Fruit fly (Drosophila melanogaster) whole organism, embryonic: ENCODE data around the gene CG43052.

Experiments used
- Atf6 ChIP-seq: fragments of 200-800 bp; sonication (Bioruptor generic); IDR thresholded peaks from 2 replicates; pipeline ENCODE4 v1.3.6; 2022; ENCODE audit warnings: missing biosample characterization, missing genetic modification characterization
- Awh ChIP-seq: fragments of 200-800 bp; sonication (Bioruptor generic); IDR thresholded peaks from 2 replicates; pipeline ENCODE4, ENCODE4 v1.3.6; 2022; ENCODE audit warnings: missing biosample characterization, missing genetic modification characterization
- CG10147 ChIP-seq: fragments of 200-800 bp; sonication (Bioruptor generic); optimal IDR thresholded peaks from 2 replicates; lab custom pipeline; 2019; ENCODE audit warnings: missing biosample characterization, mild to moderate bottlenecking, missing genetic modification characterization, moderate library complexity
- CG11093 ChIP-seq: fragments of 200-800 bp; sonication (Bioruptor generic); IDR thresholded peaks from 3 replicates; pipeline ENCODE4 v1.3.6; 2022; ENCODE audit warnings: missing biosample characterization, missing genetic modification characterization
- CG11504 ChIP-seq: fragments of 200-800 bp; sonication (Bioruptor generic); optimal IDR thresholded peaks from 3 replicates; lab custom pipeline; 2019; ENCODE audit warnings: missing biosample characterization, mild to moderate bottlenecking, missing genetic modification characterization, moderate library complexity
- CG13424 ChIP-seq: fragments of 200-800 bp; sonication (Bioruptor generic); optimal IDR thresholded peaks from 2 replicates; lab custom pipeline; 2019; ENCODE audit warnings: missing biosample characterization, mild to moderate bottlenecking, missing genetic modification characterization, moderate library complexity
- CG18476 ChIP-seq: fragments of 200-800 bp; sonication (Bioruptor generic); optimal IDR thresholded peaks from 2 replicates; lab custom pipeline; 2016; ENCODE audit warnings: missing biosample characterization, mild to moderate bottlenecking, missing genetic modification characterization
- CG2678 ChIP-seq: fragments of 200-800 bp; sonication (Bioruptor generic); optimal IDR thresholded peaks from 3 replicates; lab custom pipeline; 2019; ENCODE audit warnings: missing biosample characterization, mild to moderate bottlenecking, missing genetic modification characterization, moderate library complexity
- CG31224 ChIP-seq: fragments of 200-800 bp; sonication (Bioruptor generic); IDR thresholded peaks from 2 replicates; pipeline ENCODE4 v1.3.6; 2022; ENCODE audit warnings: missing biosample characterization, missing genetic modification characterization
- CG32767 ChIP-seq: fragments of 200-800 bp; sonication (Bioruptor generic); IDR thresholded peaks from 2 replicates; pipeline ENCODE4 v1.3.6; 2022; ENCODE audit warnings: missing biosample characterization, missing genetic modification characterization
- CG34376 ChIP-seq: fragments of 200-800 bp; sonication (Bioruptor generic); optimal IDR thresholded peaks from 2 replicates; lab custom pipeline; 2018; ENCODE audit warnings: missing biosample characterization, mild to moderate bottlenecking, missing genetic modification characterization
- CG42726 ChIP-seq: fragments of 200-800 bp; sonication (Bioruptor generic); IDR thresholded peaks from 2 replicates; pipeline ENCODE4 v1.3.6; 2022; ENCODE audit warnings: missing biosample characterization, missing genetic modification characterization; ENCODE audit not compliant: partially characterized antibody
- CG6689 ChIP-seq: fragments of 200-800 bp; sonication (Bioruptor generic); IDR thresholded peaks from 2 replicates; pipeline ENCODE4 v1.3.6; 2022; ENCODE audit warnings: missing biosample characterization, missing genetic modification characterization
- CG7745 ChIP-seq: fragments of 200-800 bp; sonication (Bioruptor generic); optimal IDR thresholded peaks from 2 replicates; lab custom pipeline; 2018; ENCODE audit warnings: missing biosample characterization, mild to moderate bottlenecking, missing genetic modification characterization, moderate library complexity
- CG9609 ChIP-seq: fragments of 200-800 bp; sonication (Bioruptor generic); optimal IDR thresholded peaks from 3 replicates; lab custom pipeline; 2016; ENCODE audit warnings: missing biosample characterization, missing genetic modification characterization
- D19A ChIP-seq: fragments of 200-800 bp; optimal IDR thresholded peaks from 3 replicates; lab custom pipeline; 2019; ENCODE audit warnings: missing biosample characterization, mild to moderate bottlenecking, missing genetic modification characterization, moderate library complexity
- Dfd ChIP-seq, 2 experiments: fragments of >200 bp; optimal IDR thresholded peaks; 2 replicates each; lab custom pipeline; 2017; ENCODE audit warnings: missing biosample characterization in 2 of 2, missing genetic modification characterization in 2 of 2
- E2f2 ChIP-seq: fragments of 200-800 bp; sonication (Bioruptor generic); IDR thresholded peaks from 2 replicates; pipeline ENCODE4 v1.3.6; 2022; ENCODE audit warnings: missing biosample characterization, missing genetic modification characterization
- Eip74EF ChIP-seq, 2 experiments: fragments of 200-800 bp in 1 of 2; fragments of >200 bp in 1 of 2; sonication (Bioruptor generic) in 1 of 2; optimal IDR thresholded peaks; 2 replicates each; lab custom pipeline; 2017 to 2019; ENCODE audit warnings: missing biosample characterization in 2 of 2, missing genetic modification characterization in 2 of 2, mild to moderate bottlenecking in 1 of 2, moderate library complexity in 1 of 2
- HmgZ ChIP-seq: fragments of 200-800 bp; sonication (Bioruptor generic); optimal IDR thresholded peaks from 2 replicates; lab custom pipeline; 2018; ENCODE audit warnings: missing biosample characterization, mild to moderate bottlenecking, missing genetic modification characterization
- Hmr ChIP-seq: fragments of 200-800 bp; sonication (Bioruptor generic); optimal IDR thresholded peaks from 3 replicates; lab custom pipeline; 2017; ENCODE audit warnings: mild to moderate bottlenecking, missing biosample characterization, missing genetic modification reagents, missing genetic modification characterization
- Kr ChIP-seq: fragments of 200-800 bp; sonication (Bioruptor generic); optimal IDR thresholded peaks from 2 replicates; lab custom pipeline; 2017; ENCODE audit warnings: missing biosample characterization, mild to moderate bottlenecking, missing genetic modification characterization
- MESR4 ChIP-seq: fragments of 200-800 bp; sonication (Bioruptor generic); optimal IDR thresholded peaks from 2 replicates; lab custom pipeline; 2018; ENCODE audit warnings: missing biosample characterization, mild to moderate bottlenecking, missing genetic modification characterization, moderate library complexity
- Med ChIP-seq: fragments of 200-800 bp; sonication (Bioruptor generic); peaks from one replicate; lab custom pipeline; 2016; ENCODE audit warnings: missing biosample characterization, missing genetic modification characterization, mild to moderate bottlenecking, inconsistent platforms, moderate library complexity
- Pdp1 ChIP-seq, 2 experiments: fragments of 200-800 bp; sonication (Bioruptor generic); optimal IDR thresholded peaks; 3 replicates each; lab custom pipeline; 2016; ENCODE audit warnings: missing biosample characterization in 2 of 2, missing genetic modification characterization in 2 of 2, mild to moderate bottlenecking in 1 of 2, moderate library complexity in 1 of 2
- Ptx1 ChIP-seq: fragments of 200-800 bp; sonication (Bioruptor generic); IDR thresholded peaks from 2 replicates; pipeline ENCODE4 v1.3.6; 2022; ENCODE audit warnings: missing biosample characterization, missing genetic modification characterization
- Vsx1 ChIP-seq: fragments of 200-800 bp; sonication (Bioruptor generic); optimal IDR thresholded peaks from 2 replicates; lab custom pipeline; 2017; ENCODE audit warnings: missing biosample characterization, mild to moderate bottlenecking, missing genetic modification characterization, missing genetic modification reagents
- Xrp1 ChIP-seq: fragments of 200-800 bp; sonication (Bioruptor generic); IDR thresholded peaks from 2 replicates; pipeline ENCODE4 v1.3.6; 2022; ENCODE audit warnings: missing biosample characterization, missing genetic modification characterization
- az2 ChIP-seq: fragments of 200-800 bp; sonication (Bioruptor generic); optimal IDR thresholded peaks from 3 replicates; lab custom pipeline; 2016; ENCODE audit warnings: missing biosample characterization, missing genetic modification characterization
- bab2 ChIP-seq: fragments of 200-800 bp; sonication (Bioruptor generic); optimal IDR thresholded peaks from 2 replicates; lab custom pipeline; 2016; ENCODE audit warnings: missing biosample characterization, missing genetic modification characterization
- bsh ChIP-seq, 2 experiments: fragments of 200-800 bp; sonication (Bioruptor generic); optimal IDR thresholded peaks; 2 replicates each; lab custom pipeline; 2017 to 2018; ENCODE audit warnings: mild to moderate bottlenecking in 2 of 2, missing biosample characterization in 2 of 2, missing genetic modification characterization in 2 of 2, moderate library complexity in 1 of 2
- chm ChIP-seq: fragments of 200-800 bp; sonication (Bioruptor generic); IDR thresholded peaks from 2 replicates; pipeline ENCODE4 v1.3.6; 2022; ENCODE audit warnings: missing biosample characterization, missing genetic modification characterization
- dysf ChIP-seq: fragments of 200-800 bp; sonication (Bioruptor generic); IDR thresholded peaks from 3 replicates; pipeline ENCODE4 v1.3.6; 2022; ENCODE audit warnings: missing biosample characterization, missing genetic modification characterization
- gcm ChIP-seq: fragments of 200-800 bp; sonication (Bioruptor generic); optimal IDR thresholded peaks from 2 replicates; lab custom pipeline; 2019; ENCODE audit warnings: missing biosample characterization, mild to moderate bottlenecking, missing genetic modification characterization, moderate library complexity
- grau ChIP-seq: fragments of 200-800 bp; optimal IDR thresholded peaks from 3 replicates; lab custom pipeline; 2019; ENCODE audit warnings: missing biosample characterization, mild to moderate bottlenecking, missing genetic modification characterization, moderate library complexity
- gro ChIP-seq: fragments of 200-800 bp; sonication (Bioruptor generic); optimal IDR thresholded peaks from 2 replicates; lab custom pipeline; 2016; ENCODE audit warnings: missing biosample characterization, missing genetic modification characterization
- jumu ChIP-seq: fragments of 200-800 bp; sonication (Bioruptor generic); optimal IDR thresholded peaks from 3 replicates; lab custom pipeline; 2016; ENCODE audit warnings: missing biosample characterization, missing genetic modification characterization
- lola ChIP-seq, 3 experiments: fragments of >200 bp in 2 of 3; fragments of 200-800 bp in 1 of 3; sonication (Bioruptor generic) in 1 of 3; optimal IDR thresholded peaks; 2 replicates each; lab custom pipeline; 2017 to 2019; ENCODE audit warnings: missing biosample characterization in 3 of 3, missing genetic modification characterization in 3 of 3, mild to moderate bottlenecking in 1 of 3, moderate library complexity in 1 of 3
- maf-S ChIP-seq: fragments of 200-800 bp; sonication (Bioruptor generic); optimal IDR thresholded peaks from 2 replicates; lab custom pipeline; 2016; ENCODE audit warnings: missing biosample characterization, missing genetic modification characterization
- odd ChIP-seq: fragments of 200-800 bp; sonication (Bioruptor generic); optimal IDR thresholded peaks from 2 replicates; lab custom pipeline; 2017; ENCODE audit warnings: missing biosample characterization, mild to moderate bottlenecking, missing genetic modification characterization
- pan ChIP-seq, 4 experiments: fragments of >200 bp in 3 of 4; fragments of 200-800 bp in 1 of 4; sonication (Bioruptor generic) in 1 of 4; optimal IDR thresholded peaks in 3 of 4; IDR thresholded peaks in 1 of 4; 2 replicates each; pipeline versions ENCODE4 v1.3.6 to Lab custom; 2017 to 2022; ENCODE audit warnings: missing biosample characterization in 2 of 4, missing genetic modification characterization in 2 of 4, mixed read lengths in 1 of 4
- pho ChIP-seq: fragments of 200-800 bp; sonication (Bioruptor generic); optimal IDR thresholded peaks from 2 replicates; lab custom pipeline; 2016; ENCODE audit warnings: missing biosample characterization, missing genetic modification characterization
- so ChIP-seq: fragments of 200-800 bp; sonication (Bioruptor generic); IDR thresholded peaks from 3 replicates; pipeline ENCODE4 v1.3.6; 2022; ENCODE audit warnings: missing biosample characterization, missing genetic modification characterization
- tx ChIP-seq: fragments of 200-800 bp; sonication (Bioruptor generic); optimal IDR thresholded peaks from 2 replicates; lab custom pipeline; 2016; ENCODE audit warnings: missing biosample characterization, missing genetic modification characterization
- usp ChIP-seq: fragments of >200 bp; optimal IDR thresholded peaks from 2 replicates; lab custom pipeline; 2017; ENCODE audit warnings: missing biosample characterization, missing genetic modification characterization
- vvl ChIP-seq: fragments of 200-800 bp; sonication (Bioruptor generic); IDR thresholded peaks from 2 replicates; pipeline ENCODE4 v1.3.6; 2022; ENCODE audit warnings: missing biosample characterization, missing genetic modification characterization
- zen ChIP-seq: fragments of 200-800 bp; sonication (Bioruptor generic); optimal IDR thresholded peaks from 3 replicates; lab custom pipeline; 2018; ENCODE audit warnings: missing biosample characterization, mild to moderate bottlenecking, missing genetic modification characterization, moderate library complexity
- zfh2 ChIP-seq: fragments of 200-800 bp; sonication (Bioruptor generic); optimal IDR thresholded peaks from 2 replicates; lab custom pipeline; 2016; ENCODE audit warnings: missing biosample characterization, missing genetic modification characterization

Gene CG43052

DNA sequence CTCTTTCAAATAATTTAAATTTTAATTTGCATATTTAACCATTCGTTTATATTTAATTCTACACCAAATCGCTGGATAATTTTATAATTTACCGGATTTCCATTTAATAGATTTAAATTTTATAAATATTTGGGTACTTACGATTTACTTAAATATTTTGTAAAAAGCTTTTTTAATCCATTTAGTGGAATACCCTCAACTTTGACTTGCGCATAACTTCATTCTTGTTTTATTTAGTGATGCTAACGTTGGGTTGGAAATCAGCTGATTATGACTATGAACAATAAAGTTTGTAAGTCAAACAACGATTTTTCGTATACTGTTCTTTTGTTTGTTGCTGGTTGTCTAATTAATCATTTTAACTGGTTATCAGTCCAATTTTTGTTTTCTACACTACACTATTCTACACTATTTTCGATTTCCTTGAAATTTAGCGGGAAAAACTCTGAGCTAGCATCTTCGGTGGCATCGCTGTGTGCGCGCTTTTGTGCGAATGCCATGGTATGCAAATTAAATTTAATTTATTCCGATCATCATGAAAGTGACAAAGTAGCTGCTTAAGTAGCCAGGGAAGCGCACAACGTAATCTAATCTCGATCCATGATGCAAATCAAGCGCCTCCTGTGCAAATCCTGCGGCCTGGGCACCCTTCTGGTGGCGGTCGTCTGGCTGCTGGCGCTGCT is 7.0 kb downstream of the CG43052 start, which contains the start of gene Pgant35A (continued):
- peak; percentile 1 for TF ChIP-seq zen
- TF ChIP-seq HmgZ = peak; percentile 46
- TF ChIP-seq CG2678 (tag; lab: Kevin White, UChicago) = peak; percentile 61
- no peak for TF ChIP-seq pan (optimal IDR thresholded peaks at IDR 0.05; lab: Kevin White, UChicago)
- TF ChIP-seq pan (GFP tag; optimal IDR thresholded peaks at IDR 0.05 in 1 of 2, IDR thresholded peaks at IDR 0.05 in 1 of 2) = peak in 1 of 2 experiments; percentile 40
- peak; percentile 28 for TF ChIP-seq az2
- no peak for TF ChIP-seq CG11093
- peak; percentile 78 for TF ChIP-seq Med (GFP tag; lab: Kevin White, UChicago)
- TF ChIP-seq chm (GFP tag; lab: Robert Waterston, UW) = no peak
- TF ChIP-seq Awh (GFP tag; lab: Robert Waterston, UW) = no peak
- peak; percentile 13; the same call in 1 of the 2 replicates for TF ChIP-seq CG32767
- TF ChIP-seq maf-S (GFP tag; lab: Kevin White, UChicago) = peak; percentile 20
- no peak for TF ChIP-seq CG18476 (GFP tag; lab: Kevin White, UChicago)
- peak; percentile 9 for TF ChIP-seq jumu (GFP tag; lab: Kevin White, UChicago)
- peak; percentile 49 for TF ChIP-seq pho
- peak; percentile 56 for TF ChIP-seq gcm (GFP tag; lab: Kevin White, UChicago)
- TF ChIP-seq CG13424 (tag; lab: Kevin White, UChicago) = peak; percentile 58
- TF ChIP-seq dysf (GFP tag; lab: Robert Waterston, UW) = peak; percentile 14; the same call in 1 of the 3 replicates
- TF ChIP-seq zfh2 (GFP tag; lab: Kevin White, UChicago) = peak; percentile 48
- TF ChIP-seq E2f2 (GFP tag; lab: Robert Waterston, UW) = peak; percentile 22
- TF ChIP-seq bab2 (GFP tag; lab: Kevin White, UChicago) = peak; percentile 40
- peak; percentile 87 for TF ChIP-seq MESR4 (GFP tag; lab: Kevin White, UChicago)
- TF ChIP-seq tx = peak; percentile 9
- peak; percentile 8 for TF ChIP-seq CG34376 (GFP tag; lab: Kevin White, UChicago)
- no peak for TF ChIP-seq usp (GFP tag; lab: Kevin White, UChicago)
- TF ChIP-seq Atf6 (GFP tag; lab: Robert Waterston, UW) = peak; percentile 44; the same call in 1 of the 2 replicates
- TF ChIP-seq D19A = peak; percentile 46
- peak; percentile 58 for TF ChIP-seq grau (tag; lab: Kevin White, UChicago)
- TF ChIP-seq CG6689 (GFP tag; lab: Robert Waterston, UW) = 0 out of 2 replicates have a peak, but pooled peaks have one; percentile 24
- TF ChIP-seq CG42726 (GFP tag; lab: Robert Waterston, UW) = no peak
- TF ChIP-seq Pdp1 (GFP tag; optimal IDR thresholded peaks at IDR 0.05; lab: Kevin White, UChicago) = peak; percentile 6 to 21
- TF ChIP-seq CG9609 (GFP tag; lab: Kevin White, UChicago) = peak; percentile 52
- peak; percentile 45 for TF ChIP-seq Vsx1 (GFP tag; lab: Kevin White, UChicago)
- peak; percentile 2 for TF ChIP-seq CG10147 (GFP tag; lab: Kevin White, UChicago)
- TF ChIP-seq Eip74EF (GFP tag; optimal IDR thresholded peaks at IDR 0.05; lab: Kevin White, UChicago) = peak in 1 of 2 experiments; percentile 28
- peak; percentile 57 for TF ChIP-seq CG11504 (tag; lab: Kevin White, UChicago)
- TF ChIP-seq Kr (GFP tag; lab: Kevin White, UChicago) = no peak
- TF ChIP-seq lola (GFP tag; optimal IDR thresholded peaks at IDR 0.05; lab: Kevin White, UChicago) = peak in 1 of 3 experiments; percentile 49
- 0 out of 2 replicates have a peak, but pooled peaks have one; percentile 31 for TF ChIP-seq Ptx1
- TF ChIP-seq CG7745 (tag; lab: Kevin White, UChicago) = peak; percentile 90
- TF ChIP-seq so (GFP tag; lab: Robert Waterston, UW) = no peak
- no peak for TF ChIP-seq Dfd (GFP tag; optimal IDR thresholded peaks at IDR 0.05; lab: Kevin White, UChicago)
- peak; percentile 43; the same call in 1 of the 2 replicates for TF ChIP-seq Xrp1
- peak; percentile 47 for TF ChIP-seq Hmr (GFP tag; lab: Kevin White, UChicago)
- peak in 1 of 2 experiments; percentile 55 for TF ChIP-seq bsh (GFP tag; optimal IDR thresholded peaks at IDR 0.05; lab: Kevin White, UChicago)
- peak; percentile 34 for TF ChIP-seq gro
- TF ChIP-seq vvl (GFP tag; lab: Robert Waterston, UW) = peak; percentile 99
- TF ChIP-seq odd (GFP tag; lab: Kevin White, UChicago) = no peak
- no peak for TF ChIP-seq CG31224
